Worm (Caenorhabditis elegans) whole organism, mixed stage, embryonic: Measurements from ENCODE around the gene swd-2.2.

Experiments used
- M03D4.4 ChIP-seq: sonication (generic microtip); optimal IDR thresholded peaks from 2 replicates; lab custom pipeline; 2017; ENCODE audit warnings: mild to moderate bottlenecking, missing genetic modification characterization, missing compliant biosample characterization
- bed-3 ChIP-seq: fragments of 200-800 bp; sonication (Bioruptor generic); optimal IDR thresholded peaks from 3 replicates; lab custom pipeline; 2018; ENCODE audit warnings: mild to moderate bottlenecking, missing genetic modification characterization, moderate library complexity, missing compliant biosample characterization
- blmp-1 ChIP-seq: fragments of 150-350 bp; optimal IDR thresholded peaks from 2 replicates; lab custom pipeline; 2014; ENCODE audit warnings: missing biosample characterization, missing genetic modification characterization
- ceh-39 ChIP-seq: fragments of 150-350 bp; optimal IDR thresholded peaks from 2 replicates; lab custom pipeline; 2014; ENCODE audit warnings: missing biosample characterization, missing genetic modification characterization
- ceh-43 ChIP-seq: fragments of 200-800 bp; sonication (Bioruptor generic); optimal IDR thresholded peaks from 2 replicates; lab custom pipeline; 2018; ENCODE audit warnings: mild to moderate bottlenecking, missing genetic modification characterization, moderate library complexity, missing compliant biosample characterization
- ceh-83 ChIP-seq: fragments of 200-800 bp; sonication (Bioruptor generic); optimal IDR thresholded peaks from 2 replicates; lab custom pipeline; 2018; ENCODE audit warnings: mild to moderate bottlenecking, missing genetic modification characterization, missing compliant biosample characterization
- ces-1 ChIP-seq: fragments of 150-350 bp; optimal IDR thresholded peaks from 2 replicates; lab custom pipeline; 2014; ENCODE audit warnings: missing biosample characterization, missing genetic modification reagents, missing genetic modification characterization
- drap-1 ChIP-seq: fragments of 200-800 bp; sonication (Bioruptor generic); optimal IDR thresholded peaks from 3 replicates; lab custom pipeline; 2018; ENCODE audit warnings: mild to moderate bottlenecking, missing genetic modification characterization, missing compliant biosample characterization
- elt-1 ChIP-seq: sonication (generic microtip); optimal IDR thresholded peaks from 2 replicates; lab custom pipeline; 2017; ENCODE audit warnings: missing genetic modification characterization, mild to moderate bottlenecking, missing compliant biosample characterization, antibody characterized with exemption, moderate library complexity, borderline replicate concordance; ENCODE audit not compliant: insufficient read depth
- elt-3 ChIP-seq: fragments of 150-350 bp; optimal IDR thresholded peaks from 2 replicates; lab custom pipeline; 2014; ENCODE audit warnings: missing biosample characterization, missing genetic modification characterization
- flh-1 ChIP-seq: fragments of 200-800 bp; sonication (Bioruptor generic); optimal IDR thresholded peaks from 2 replicates; lab custom pipeline; 2018; ENCODE audit warnings: mild to moderate bottlenecking, missing genetic modification characterization, moderate library complexity, missing compliant biosample characterization
- ham-2 ChIP-seq: fragments of 200-800 bp; sonication (Bioruptor generic); optimal IDR thresholded peaks from 2 replicates; lab custom pipeline; 2018; ENCODE audit warnings: mild to moderate bottlenecking, missing genetic modification characterization, missing compliant biosample characterization
- hlh-1 ChIP-seq: fragments of 150-350 bp; optimal IDR thresholded peaks from 2 replicates; lab custom pipeline; 2014; ENCODE audit warnings: missing biosample characterization, missing genetic modification reagents, missing genetic modification characterization
- lin-13 ChIP-seq: fragments of 150-350 bp; optimal IDR thresholded peaks from 2 replicates; lab custom pipeline; 2014; ENCODE audit warnings: missing biosample characterization, missing genetic modification characterization
- lsy-2 ChIP-seq: fragments of 150-350 bp; optimal IDR thresholded peaks from 2 replicates; lab custom pipeline; 2014; ENCODE audit warnings: missing biosample characterization, missing genetic modification characterization
- mab-5 ChIP-seq: fragments of 150-350 bp; optimal IDR thresholded peaks from 2 replicates; lab custom pipeline; 2014; ENCODE audit warnings: missing biosample characterization, missing genetic modification characterization
- mep-1 ChIP-seq: fragments of 150-350 bp; optimal IDR thresholded peaks from 2 replicates; lab custom pipeline; 2017; ENCODE audit warnings: missing biosample characterization, missing genetic modification reagents, missing genetic modification characterization, inconsistent platforms
- mls-2 ChIP-seq: sonication (generic microtip); optimal IDR thresholded peaks from 2 replicates; lab custom pipeline; 2016; ENCODE audit warnings: mild to moderate bottlenecking, missing genetic modification characterization, moderate library complexity, missing compliant biosample characterization
- nhr-12 ChIP-seq: fragments of 150-350 bp; optimal IDR thresholded peaks from 2 replicates; lab custom pipeline; 2014; ENCODE audit warnings: missing biosample characterization, missing genetic modification characterization
- nhr-2 ChIP-seq: fragments of 150-350 bp; optimal IDR thresholded peaks from 2 replicates; lab custom pipeline; 2014; ENCODE audit warnings: missing biosample characterization, missing genetic modification characterization
- nhr-237 ChIP-seq: fragments of 150-350 bp; optimal IDR thresholded peaks from 2 replicates; lab custom pipeline; 2014; ENCODE audit warnings: missing biosample characterization, missing genetic modification characterization
- nhr-28 ChIP-seq: fragments of 150-350 bp; optimal IDR thresholded peaks from 2 replicates; lab custom pipeline; 2014; ENCODE audit warnings: missing biosample characterization, missing genetic modification characterization
- nhr-76 ChIP-seq: sonication (generic microtip); optimal IDR thresholded peaks from 2 replicates; lab custom pipeline; 2017; ENCODE audit warnings: missing biosample characterization, missing genetic modification characterization
- pha-4 ChIP-seq: fragments of 150-350 bp; optimal IDR thresholded peaks from 2 replicates; lab custom pipeline; 2018; ENCODE audit warnings: missing biosample characterization, missing genetic modification reagents, missing genetic modification characterization
- sem-2 ChIP-seq: fragments of 200-800 bp; sonication (Bioruptor generic); optimal IDR thresholded peaks from 2 replicates; lab custom pipeline; 2018; ENCODE audit warnings: mild to moderate bottlenecking, missing genetic modification characterization, missing compliant biosample characterization
- snpc-4 ChIP-seq: fragments of 150-350 bp; optimal IDR thresholded peaks from 2 replicates; lab custom pipeline; 2014; ENCODE audit warnings: missing biosample characterization, missing genetic modification characterization
- sptf-1 ChIP-seq: sonication (generic microtip); optimal IDR thresholded peaks from 2 replicates; lab custom pipeline; 2017; ENCODE audit warnings: mild to moderate bottlenecking, missing genetic modification characterization, moderate library complexity, missing compliant biosample characterization
- tbx-8 ChIP-seq: fragments of 200-800 bp; sonication (Bioruptor generic); optimal IDR thresholded peaks from 2 replicates; lab custom pipeline; 2018; ENCODE audit warnings: mild to moderate bottlenecking, missing genetic modification characterization, moderate library complexity, missing compliant biosample characterization
- unc-120 ChIP-seq: sonication (generic microtip); optimal IDR thresholded peaks from 2 replicates; lab custom pipeline; 2017; ENCODE audit warnings: missing genetic modification characterization, missing compliant biosample characterization; ENCODE audit not compliant: poor library complexity, severe bottlenecking
- unc-62 ChIP-seq: fragments of 150-350 bp; optimal IDR thresholded peaks from 2 replicates; lab custom pipeline; 2014; ENCODE audit warnings: missing biosample characterization, missing genetic modification reagents, missing genetic modification characterization
- zip-8 ChIP-seq: fragments of 150-350 bp; optimal IDR thresholded peaks from 2 replicates; lab custom pipeline; 2014; ENCODE audit warnings: missing biosample characterization, missing genetic modification characterization
- ztf-11 ChIP-seq: fragments of 150-350 bp; optimal IDR thresholded peaks from 2 replicates; lab custom pipeline; 2014; ENCODE audit warnings: missing biosample characterization, missing genetic modification characterization

The swd-2.2 gene

DNA sequence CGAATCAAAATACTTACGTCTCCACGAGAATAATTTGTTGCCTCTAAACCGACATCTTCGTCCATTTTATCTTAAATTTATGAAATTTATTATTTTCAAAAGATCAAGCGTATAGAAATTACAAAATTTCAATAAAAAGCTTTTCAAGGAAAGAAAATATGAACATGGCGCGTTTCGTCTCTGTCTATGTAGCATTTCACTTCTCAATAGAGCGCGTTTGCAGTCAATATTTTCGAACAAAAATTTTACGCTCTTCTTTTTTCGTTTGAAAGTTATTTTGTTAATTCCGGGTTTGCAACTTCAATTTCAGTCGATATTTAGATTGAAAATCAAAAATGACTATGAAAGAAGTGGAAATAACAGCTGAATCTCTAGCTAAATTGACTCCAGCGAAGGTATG lies at the start of gene swd-2.2, which contains the start of gene hcf-1:
Gene swd-2.2, plus strand, starts transcription at position 206 of the 400 bp plus-strand sequence.
Gene hcf-1, minus strand, starts transcription at position 70 of the 400 bp plus-strand sequence.
- no peak for TF ChIP-seq nhr-76 (tag; lab: Kevin White, UChicago)
- TF ChIP-seq ces-1 (GFP tag; lab: Kevin White, UChicago) = no peak
- TF ChIP-seq nhr-28 (tag; lab: Kevin White, UChicago) = no peak
- no peak for TF ChIP-seq flh-1 (GFP tag; lab: Kevin White, UChicago)
- no peak for TF ChIP-seq ztf-11 (tag; lab: Kevin White, UChicago)
- TF ChIP-seq M03D4.4 (tag; lab: Kevin White, UChicago) = no peak
- no peak for TF ChIP-seq drap-1 (GFP tag; lab: Kevin White, UChicago)
- TF ChIP-seq blmp-1 (tag; lab: Kevin White, UChicago) = no peak
- no peak for TF ChIP-seq snpc-4 (tag; lab: Kevin White, UChicago)
- TF ChIP-seq ham-2 = no peak
- no peak for TF ChIP-seq hlh-1 (tag; lab: Kevin White, UChicago)
- TF ChIP-seq nhr-12 (tag; lab: Kevin White, UChicago) = no peak
- no peak for TF ChIP-seq lsy-2 (tag; lab: Kevin White, UChicago)
- TF ChIP-seq zip-8 = no peak
- no peak for TF ChIP-seq ceh-39 (tag; lab: Kevin White, UChicago)
- TF ChIP-seq mep-1 (tag; lab: Kevin White, UChicago) = peak; percentile 40
- no peak for TF ChIP-seq elt-3 (tag; lab: Kevin White, UChicago)
- TF ChIP-seq ceh-83 (GFP tag; lab: Kevin White, UChicago) = no peak
- TF ChIP-seq sptf-1 (tag; lab: Kevin White, UChicago) = no peak
- TF ChIP-seq nhr-237 = peak; percentile 26
- TF ChIP-seq pha-4 (tag; lab: Kevin White, UChicago) = peak; percentile 21
- TF ChIP-seq sem-2 = no peak
- TF ChIP-seq mab-5 (tag; lab: Kevin White, UChicago) = no peak
- TF ChIP-seq bed-3 = no peak
- TF ChIP-seq lin-13 (tag; lab: Kevin White, UChicago) = no peak
- no peak for TF ChIP-seq unc-62

DNA sequence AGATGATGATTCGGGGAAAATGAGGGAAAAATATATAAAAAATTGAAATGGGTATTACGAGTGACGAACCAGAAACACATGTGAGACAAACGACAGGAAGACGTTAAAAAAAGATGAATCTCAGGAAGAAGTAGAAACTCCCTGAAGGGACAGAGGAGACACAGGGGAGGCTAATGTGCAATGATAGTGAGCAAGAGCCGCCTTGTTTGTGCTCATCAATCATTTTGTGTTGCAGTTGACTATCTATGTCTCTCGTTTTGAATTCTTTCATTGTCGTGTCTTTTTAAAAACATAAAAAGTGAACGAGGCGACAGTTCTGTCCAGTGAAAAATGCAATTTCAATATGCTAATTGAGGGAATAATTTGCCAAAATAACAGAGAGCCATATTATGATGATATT lies 49.3 kb upstream of the swd-2.2 start:
- TF ChIP-seq unc-62 (no peak), snpc-4 (tag; lab: Kevin White, UChicago) (no peak), blmp-1 (tag; lab: Kevin White, UChicago) (no peak), ceh-43 (GFP tag; lab: Kevin White, UChicago) (no peak), ztf-11 (tag; lab: Kevin White, UChicago) (no peak), nhr-76 (tag; lab: Kevin White, UChicago) (no peak), nhr-2 (tag; lab: Kevin White, UChicago) (no peak), M03D4.4 (tag; lab: Kevin White, UChicago) (no peak), ces-1 (GFP tag; lab: Kevin White, UChicago) (no peak), mab-5 (tag; lab: Kevin White, UChicago) (no peak), zip-8 (no peak), nhr-237 (no peak), nhr-12 (tag; lab: Kevin White, UChicago) (no peak), tbx-8 (GFP tag; lab: Kevin White, UChicago) (no peak), ceh-83 (GFP tag; lab: Kevin White, UChicago) (no peak), ham-2 (no peak), mep-1 (tag; lab: Kevin White, UChicago) (no peak), bed-3 (no peak), mls-2 (no peak), ceh-39 (tag; lab: Kevin White, UChicago) (no peak)

DNA sequence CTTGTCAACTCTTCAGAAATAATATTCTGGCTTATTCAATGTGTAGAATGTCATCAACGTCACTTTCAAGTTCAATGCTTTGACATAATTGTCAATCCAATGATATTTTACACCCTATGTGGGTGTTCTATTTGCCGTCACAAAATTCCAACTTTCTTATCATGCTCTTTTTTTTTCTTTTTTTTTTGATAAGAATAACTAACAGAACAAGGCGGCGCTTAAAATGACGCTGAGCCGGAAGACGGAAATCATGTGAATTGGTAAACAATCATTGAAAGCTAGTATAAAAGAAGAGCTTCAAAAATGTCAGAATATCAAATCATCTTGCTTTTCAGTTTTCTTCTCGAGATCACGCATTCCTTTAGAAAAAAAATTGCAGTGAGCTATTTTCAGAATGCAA lies 47.9 kb upstream of the swd-2.2 start, which contains the start of gene C50F7.5:
Gene C50F7.5, plus strand, starts transcription at position 395 of the 400 bp plus-strand sequence.
- TF ChIP-seq pha-4 (tag; lab: Kevin White, UChicago) (no peak), nhr-12 (tag; lab: Kevin White, UChicago) (no peak), unc-120 (tag; lab: Kevin White, UChicago) (no peak), ztf-11 (tag; lab: Kevin White, UChicago) (no peak), bed-3 (no peak), snpc-4 (tag; lab: Kevin White, UChicago) (no peak), nhr-28 (tag; lab: Kevin White, UChicago) (no peak), blmp-1 (tag; lab: Kevin White, UChicago) (no peak), nhr-76 (tag; lab: Kevin White, UChicago) (no peak), ces-1 (GFP tag; lab: Kevin White, UChicago) (no peak), sem-2 (no peak), lsy-2 (tag; lab: Kevin White, UChicago) (no peak), M03D4.4 (tag; lab: Kevin White, UChicago) (no peak), mep-1 (tag; lab: Kevin White, UChicago) (no peak), mab-5 (tag; lab: Kevin White, UChicago) (no peak), hlh-1 (tag; lab: Kevin White, UChicago) (no peak), unc-62 (no peak), ceh-39 (tag; lab: Kevin White, UChicago) (no peak), elt-1 (no peak)
- TF ChIP-seq, all 35 proteins: peak for 0
